Worm (Caenorhabditis elegans) whole organism, mixed stage, embryonic: ENCODE measurements around the gene catp-4.

ENCODE experiments used
- M03D4.4 ChIP-seq: sonication (generic microtip); optimal IDR thresholded peaks from 2 replicates; lab custom pipeline; 2017; ENCODE audit warnings: mild to moderate bottlenecking, missing genetic modification characterization, missing compliant biosample characterization
- bed-3 ChIP-seq: fragments of 200-800 bp; sonication (Bioruptor generic); optimal IDR thresholded peaks from 3 replicates; lab custom pipeline; 2018; ENCODE audit warnings: mild to moderate bottlenecking, missing genetic modification characterization, moderate library complexity, missing compliant biosample characterization
- blmp-1 ChIP-seq: fragments of 150-350 bp; optimal IDR thresholded peaks from 2 replicates; lab custom pipeline; 2014; ENCODE audit warnings: missing biosample characterization, missing genetic modification characterization
- ceh-39 ChIP-seq: fragments of 150-350 bp; optimal IDR thresholded peaks from 2 replicates; lab custom pipeline; 2014; ENCODE audit warnings: missing biosample characterization, missing genetic modification characterization
- ceh-43 ChIP-seq: fragments of 200-800 bp; sonication (Bioruptor generic); optimal IDR thresholded peaks from 2 replicates; lab custom pipeline; 2018; ENCODE audit warnings: mild to moderate bottlenecking, missing genetic modification characterization, moderate library complexity, missing compliant biosample characterization
- ceh-83 ChIP-seq: fragments of 200-800 bp; sonication (Bioruptor generic); optimal IDR thresholded peaks from 2 replicates; lab custom pipeline; 2018; ENCODE audit warnings: mild to moderate bottlenecking, missing genetic modification characterization, missing compliant biosample characterization
- ces-1 ChIP-seq: fragments of 150-350 bp; optimal IDR thresholded peaks from 2 replicates; lab custom pipeline; 2014; ENCODE audit warnings: missing biosample characterization, missing genetic modification reagents, missing genetic modification characterization
- cnd-1 ChIP-seq: fragments of 200-800 bp; sonication (Bioruptor generic); optimal IDR thresholded peaks from 2 replicates; lab custom pipeline; 2018; ENCODE audit warnings: mild to moderate bottlenecking, missing genetic modification characterization, missing compliant biosample characterization
- drap-1 ChIP-seq: fragments of 200-800 bp; sonication (Bioruptor generic); optimal IDR thresholded peaks from 3 replicates; lab custom pipeline; 2018; ENCODE audit warnings: mild to moderate bottlenecking, missing genetic modification characterization, missing compliant biosample characterization
- elt-3 ChIP-seq: fragments of 150-350 bp; optimal IDR thresholded peaks from 2 replicates; lab custom pipeline; 2014; ENCODE audit warnings: missing biosample characterization, missing genetic modification characterization
- flh-1 ChIP-seq: fragments of 200-800 bp; sonication (Bioruptor generic); optimal IDR thresholded peaks from 2 replicates; lab custom pipeline; 2018; ENCODE audit warnings: mild to moderate bottlenecking, missing genetic modification characterization, moderate library complexity, missing compliant biosample characterization
- ham-2 ChIP-seq: fragments of 200-800 bp; sonication (Bioruptor generic); optimal IDR thresholded peaks from 2 replicates; lab custom pipeline; 2018; ENCODE audit warnings: mild to moderate bottlenecking, missing genetic modification characterization, missing compliant biosample characterization
- hlh-1 ChIP-seq: fragments of 150-350 bp; optimal IDR thresholded peaks from 2 replicates; lab custom pipeline; 2014; ENCODE audit warnings: missing biosample characterization, missing genetic modification reagents, missing genetic modification characterization
- lin-32 ChIP-seq: fragments of 200-800 bp; sonication (Bioruptor generic); optimal IDR thresholded peaks from 2 replicates; lab custom pipeline; 2018; ENCODE audit warnings: mild to moderate bottlenecking, missing genetic modification characterization, missing compliant biosample characterization
- lsy-2 ChIP-seq: fragments of 150-350 bp; optimal IDR thresholded peaks from 2 replicates; lab custom pipeline; 2014; ENCODE audit warnings: missing biosample characterization, missing genetic modification characterization
- mab-5 ChIP-seq: fragments of 150-350 bp; optimal IDR thresholded peaks from 2 replicates; lab custom pipeline; 2014; ENCODE audit warnings: missing biosample characterization, missing genetic modification characterization
- mep-1 ChIP-seq: fragments of 150-350 bp; optimal IDR thresholded peaks from 2 replicates; lab custom pipeline; 2017; ENCODE audit warnings: missing biosample characterization, missing genetic modification reagents, missing genetic modification characterization, inconsistent platforms
- mls-2 ChIP-seq: sonication (generic microtip); optimal IDR thresholded peaks from 2 replicates; lab custom pipeline; 2016; ENCODE audit warnings: mild to moderate bottlenecking, missing genetic modification characterization, moderate library complexity, missing compliant biosample characterization
- nhr-12 ChIP-seq: fragments of 150-350 bp; optimal IDR thresholded peaks from 2 replicates; lab custom pipeline; 2014; ENCODE audit warnings: missing biosample characterization, missing genetic modification characterization
- nhr-237 ChIP-seq: fragments of 150-350 bp; optimal IDR thresholded peaks from 2 replicates; lab custom pipeline; 2014; ENCODE audit warnings: missing biosample characterization, missing genetic modification characterization
- nhr-28 ChIP-seq: fragments of 150-350 bp; optimal IDR thresholded peaks from 2 replicates; lab custom pipeline; 2014; ENCODE audit warnings: missing biosample characterization, missing genetic modification characterization
- nhr-76 ChIP-seq: sonication (generic microtip); optimal IDR thresholded peaks from 2 replicates; lab custom pipeline; 2017; ENCODE audit warnings: missing biosample characterization, missing genetic modification characterization
- pha-4 ChIP-seq: fragments of 150-350 bp; optimal IDR thresholded peaks from 2 replicates; lab custom pipeline; 2018; ENCODE audit warnings: missing biosample characterization, missing genetic modification reagents, missing genetic modification characterization
- sem-2 ChIP-seq: fragments of 200-800 bp; sonication (Bioruptor generic); optimal IDR thresholded peaks from 2 replicates; lab custom pipeline; 2018; ENCODE audit warnings: mild to moderate bottlenecking, missing genetic modification characterization, missing compliant biosample characterization
- snpc-4 ChIP-seq: fragments of 150-350 bp; optimal IDR thresholded peaks from 2 replicates; lab custom pipeline; 2014; ENCODE audit warnings: missing biosample characterization, missing genetic modification characterization
- tbx-8 ChIP-seq: fragments of 200-800 bp; sonication (Bioruptor generic); optimal IDR thresholded peaks from 2 replicates; lab custom pipeline; 2018; ENCODE audit warnings: mild to moderate bottlenecking, missing genetic modification characterization, moderate library complexity, missing compliant biosample characterization
- unc-120 ChIP-seq: sonication (generic microtip); optimal IDR thresholded peaks from 2 replicates; lab custom pipeline; 2017; ENCODE audit warnings: missing genetic modification characterization, missing compliant biosample characterization; ENCODE audit not compliant: poor library complexity, severe bottlenecking
- unc-39 ChIP-seq: fragments of 150-350 bp; optimal IDR thresholded peaks from 2 replicates; lab custom pipeline; 2014; ENCODE audit warnings: missing biosample characterization, missing genetic modification characterization
- unc-62 ChIP-seq: fragments of 150-350 bp; optimal IDR thresholded peaks from 2 replicates; lab custom pipeline; 2014; ENCODE audit warnings: missing biosample characterization, missing genetic modification reagents, missing genetic modification characterization
- zip-8 ChIP-seq: fragments of 150-350 bp; optimal IDR thresholded peaks from 2 replicates; lab custom pipeline; 2014; ENCODE audit warnings: missing biosample characterization, missing genetic modification characterization
- ztf-11 ChIP-seq: fragments of 150-350 bp; optimal IDR thresholded peaks from 2 replicates; lab custom pipeline; 2014; ENCODE audit warnings: missing biosample characterization, missing genetic modification characterization

Gene catp-4

ce11 chrII:14592629-14593028 lies 752 bp upstream of the catp-4 start:
- no peak for TF ChIP-seq ces-1 (GFP tag; lab: Kevin White, UChicago)
- no peak for TF ChIP-seq ceh-83 (GFP tag; lab: Kevin White, UChicago)
- no peak for TF ChIP-seq bed-3 (GFP tag; lab: Kevin White, UChicago)
- TF ChIP-seq sem-2 (GFP tag; lab: Kevin White, UChicago): no peak
- TF ChIP-seq nhr-237: no peak
- TF ChIP-seq unc-39: no peak
- TF ChIP-seq elt-3 (tag; lab: Kevin White, UChicago): no peak
- TF ChIP-seq lsy-2 (tag; lab: Kevin White, UChicago): no peak
- no peak for TF ChIP-seq nhr-28 (tag; lab: Kevin White, UChicago)
- TF ChIP-seq nhr-12 (tag; lab: Kevin White, UChicago): no peak
- TF ChIP-seq hlh-1 (tag; lab: Kevin White, UChicago): no peak
- no peak for TF ChIP-seq pha-4
- no peak for TF ChIP-seq tbx-8
- TF ChIP-seq unc-120 (tag; lab: Kevin White, UChicago): no peak
- TF ChIP-seq lin-32 (GFP tag; lab: Kevin White, UChicago): no peak
- no peak for TF ChIP-seq zip-8 (tag; lab: Kevin White, UChicago)
- no peak for TF ChIP-seq unc-62 (GFP tag; lab: Kevin White, UChicago)
- TF ChIP-seq nhr-76: no peak

ce11 chrII:14597788-14598187 lies 4.4 kb downstream of the catp-4 start:
- TF ChIP-seq pha-4 (no peak), elt-3 (tag; lab: Kevin White, UChicago) (peak; percentile 32)

- TF ChIP-seq ceh-39 (tag; lab: Kevin White, UChicago): no peak
- TF ChIP-seq ceh-83 (GFP tag; lab: Kevin White, UChicago): no peak
- TF ChIP-seq blmp-1: no peak
- no peak for TF ChIP-seq cnd-1
- TF ChIP-seq nhr-12 (tag; lab: Kevin White, UChicago): no peak
- peak; percentile 21 for TF ChIP-seq hlh-1 (tag; lab: Kevin White, UChicago)
- TF ChIP-seq mep-1 (tag; lab: Kevin White, UChicago): no peak
Measured at ce11 chrII:14598367-14598766, 5.0 kb downstream of the catp-4 start.

- TF ChIP-seq ztf-11 (no peak), blmp-1 (no peak), lsy-2 (tag; lab: Kevin White, UChicago) (no peak), ceh-39 (tag; lab: Kevin White, UChicago) (no peak), mep-1 (tag; lab: Kevin White, UChicago) (no peak), ham-2 (GFP tag; lab: Kevin White, UChicago) (no peak), drap-1 (GFP tag; lab: Kevin White, UChicago) (no peak), flh-1 (GFP tag; lab: Kevin White, UChicago) (no peak), lin-32 (GFP tag; lab: Kevin White, UChicago) (no peak), mls-2 (tag; lab: Kevin White, UChicago) (no peak), nhr-237 (no peak), hlh-1 (tag; lab: Kevin White, UChicago) (no peak), snpc-4 (tag; lab: Kevin White, UChicago) (no peak), cnd-1 (no peak), elt-3 (tag; lab: Kevin White, UChicago) (no peak)
Measured at ce11 chrII:14599284-14599862, 6.0 kb downstream of the catp-4 start.

- TF ChIP-seq hlh-1 (tag; lab: Kevin White, UChicago) (no peak), lsy-2 (tag; lab: Kevin White, UChicago) (no peak), unc-120 (tag; lab: Kevin White, UChicago) (no peak), ceh-39 (tag; lab: Kevin White, UChicago) (no peak)
Measured at ce11 chrII:14599933-14600630, 6.7 kb downstream of the catp-4 start.

ce11 chrII:14600852-14601313 lies 7.5 kb downstream of the catp-4 start, which contains the start of gene tps-2:
Gene tps-2, plus strand, starts transcription at chrII:14600902.
- no peak for TF ChIP-seq M03D4.4 (tag; lab: Kevin White, UChicago)
- TF ChIP-seq ceh-39 (tag; lab: Kevin White, UChicago): no peak
- TF ChIP-seq cnd-1: no peak
- no peak for TF ChIP-seq ceh-43 (GFP tag; lab: Kevin White, UChicago)
- no peak for TF ChIP-seq mls-2 (tag; lab: Kevin White, UChicago)
- TF ChIP-seq flh-1 (GFP tag; lab: Kevin White, UChicago): no peak
- no peak for TF ChIP-seq mab-5
